Worm (Caenorhabditis elegans): Measurements from ENCODE around the gene ptr-24.

DNA sequence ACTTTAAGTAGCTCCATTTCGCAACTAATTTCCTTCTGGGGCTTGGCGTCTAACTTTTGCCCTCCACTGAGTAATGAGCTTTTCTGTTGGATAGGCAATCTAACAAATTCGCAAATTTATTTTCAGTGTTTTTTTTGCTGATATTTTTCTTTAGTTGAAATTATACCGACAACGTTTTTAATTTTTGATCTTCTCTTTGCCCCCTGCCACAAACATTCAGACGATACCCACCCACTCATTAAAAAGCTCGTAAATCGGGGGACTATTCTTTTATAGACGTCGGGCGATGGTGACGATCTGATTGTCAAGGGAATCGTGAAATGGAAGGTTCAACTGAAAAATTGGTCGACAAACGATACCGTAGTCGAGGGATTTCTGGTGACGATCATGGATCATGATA is 14.1 kb upstream of the ptr-24 start:
- TF ChIP-seq unc-62 (GFP tag; optimal IDR thresholded peaks at IDR 0.05) (no peak), nhr-12 (tag; optimal IDR thresholded peaks at IDR 0.05) (no peak), ham-2 (GFP tag; optimal IDR thresholded peaks at IDR 0.05) (no peak), pha-4 (tag; optimal IDR thresholded peaks at IDR 0.05) (no peak)
